Fruit fly (Drosophila melanogaster) whole organism, embryonic: ENCODE results near the gene pps.

Experiments used
- CG10267 ChIP-seq: fragments of 200-800 bp; sonication (Bioruptor generic); optimal IDR thresholded peaks from 2 replicates; lab custom pipeline; 2018; ENCODE audit warnings: missing biosample characterization, mild to moderate bottlenecking, missing genetic modification characterization, moderate library complexity
- CG12236 ChIP-seq: fragments of 200-800 bp; sonication (Bioruptor generic); optimal IDR thresholded peaks from 2 replicates; lab custom pipeline; 2016; ENCODE audit warnings: missing biosample characterization, missing genetic modification characterization
- CG12391 ChIP-seq: fragments of 200-800 bp; sonication (Bioruptor generic); optimal IDR thresholded peaks from 3 replicates; lab custom pipeline; 2018; ENCODE audit warnings: missing biosample characterization, mild to moderate bottlenecking, missing genetic modification characterization, moderate library complexity
- CG12744 ChIP-seq: fragments of 200-800 bp; sonication (Bioruptor generic); optimal IDR thresholded peaks from 2 replicates; lab custom pipeline; 2016; ENCODE audit warnings: missing biosample characterization, missing genetic modification characterization
- CG13775 ChIP-seq: fragments of 200-800 bp; sonication (Bioruptor generic); optimal IDR thresholded peaks from 3 replicates; lab custom pipeline; 2017; ENCODE audit warnings: missing biosample characterization, mild to moderate bottlenecking, missing genetic modification characterization
- CG14667 ChIP-seq: fragments of 200-800 bp; sonication (Bioruptor generic); IDR thresholded peaks from 2 replicates; pipeline ENCODE4 v1.3.6; 2022; ENCODE audit warnings: missing biosample characterization, missing genetic modification characterization
- CG15514 ChIP-seq: fragments of 200-800 bp; sonication (Bioruptor generic); optimal IDR thresholded peaks from 3 replicates; lab custom pipeline; 2017; ENCODE audit warnings: missing biosample characterization, missing genetic modification characterization, mild to moderate bottlenecking, moderate library complexity, missing genetic modification reagents
- CG1603 ChIP-seq: fragments of 200-800 bp; sonication (Bioruptor generic); optimal IDR thresholded peaks from 2 replicates; lab custom pipeline; 2019; ENCODE audit warnings: missing biosample characterization, mild to moderate bottlenecking, missing genetic modification characterization, moderate library complexity
- CG17328 ChIP-seq: fragments of 200-800 bp; sonication (Bioruptor generic); IDR thresholded peaks from 2 replicates; pipeline ENCODE4 v1.3.6; 2022; ENCODE audit warnings: missing biosample characterization, missing genetic modification characterization
- CG17359 ChIP-seq: fragments of 200-800 bp; sonication (Bioruptor generic); optimal IDR thresholded peaks from 3 replicates; lab custom pipeline; 2018; ENCODE audit warnings: missing biosample characterization, mild to moderate bottlenecking, missing genetic modification characterization, moderate library complexity
- CG30431 ChIP-seq: fragments of 200-800 bp; sonication (Bioruptor generic); optimal IDR thresholded peaks from 2 replicates; lab custom pipeline; 2017; ENCODE audit warnings: missing biosample characterization, missing genetic modification characterization
- CG3065 ChIP-seq: fragments of 200-800 bp; sonication (Bioruptor generic); optimal IDR thresholded peaks from 2 replicates; lab custom pipeline; 2016; ENCODE audit warnings: missing biosample characterization, missing genetic modification characterization
- CG4617 ChIP-seq: fragments of 200-800 bp; sonication (Bioruptor generic); optimal IDR thresholded peaks from 3 replicates; lab custom pipeline; 2016; ENCODE audit warnings: missing biosample characterization, missing genetic modification characterization, borderline replicate concordance
- CG6765 ChIP-seq: fragments of 200-800 bp; sonication (Bioruptor generic); optimal IDR thresholded peaks from 3 replicates; lab custom pipeline; 2017; ENCODE audit warnings: missing biosample characterization, mild to moderate bottlenecking, missing genetic modification characterization
- CG8089 ChIP-seq: fragments of 200-800 bp; sonication (Bioruptor generic); optimal IDR thresholded peaks from 3 replicates; lab custom pipeline; 2016; ENCODE audit warnings: missing biosample characterization, missing genetic modification characterization
- CG8281 ChIP-seq: fragments of 200-800 bp; sonication (Bioruptor generic); optimal IDR thresholded peaks from 2 replicates; lab custom pipeline; 2018; ENCODE audit warnings: missing biosample characterization, mild to moderate bottlenecking, missing genetic modification characterization, moderate library complexity
- CG8388 ChIP-seq: fragments of 200-800 bp; sonication (Bioruptor generic); optimal IDR thresholded peaks from 2 replicates; lab custom pipeline; 2019; ENCODE audit warnings: missing biosample characterization, mild to moderate bottlenecking, missing genetic modification characterization, moderate library complexity
- CG9817 ChIP-seq: fragments of 200-800 bp; sonication (Bioruptor generic); optimal IDR thresholded peaks from 2 replicates; lab custom pipeline; 2018; ENCODE audit warnings: missing biosample characterization, mild to moderate bottlenecking, missing genetic modification characterization, moderate library complexity
- Chrac-16 ChIP-seq: fragments of 200-800 bp; sonication (Bioruptor generic); optimal IDR thresholded peaks from 3 replicates; lab custom pipeline; 2016; ENCODE audit warnings: missing biosample characterization, missing genetic modification characterization
- H15 ChIP-seq: fragments of 200-800 bp; sonication (Bioruptor generic); IDR thresholded peaks from 3 replicates; pipeline ENCODE4 v1.3.6; 2022; ENCODE audit warnings: missing biosample characterization, missing genetic modification characterization
- Hr3 ChIP-seq: fragments of 200-800 bp; sonication (Bioruptor generic); optimal IDR thresholded peaks from 3 replicates; lab custom pipeline; 2016; ENCODE audit warnings: missing biosample characterization, missing genetic modification characterization
- Mrtf ChIP-seq: fragments of 200-800 bp; sonication (Bioruptor generic); IDR thresholded peaks from 3 replicates; pipeline ENCODE4 v1.3.6; 2022; ENCODE audit warnings: missing biosample characterization, missing genetic modification characterization
- NFAT ChIP-seq: fragments of 200-800 bp; sonication (Bioruptor generic); IDR thresholded peaks from 2 replicates; pipeline ENCODE4 v1.3.6; 2022; ENCODE audit warnings: missing biosample characterization, missing genetic modification characterization
- Nf-YB ChIP-seq: fragments of 200-800 bp; sonication (Bioruptor generic); optimal IDR thresholded peaks from 3 replicates; lab custom pipeline; 2019; ENCODE audit warnings: missing biosample characterization, mild to moderate bottlenecking, missing genetic modification characterization, moderate library complexity
- Oli ChIP-seq: fragments of 200-800 bp; sonication (Bioruptor generic); optimal IDR thresholded peaks from 2 replicates; lab custom pipeline; 2018; ENCODE audit warnings: missing biosample characterization, mild to moderate bottlenecking, missing genetic modification characterization, moderate library complexity
- Rfx ChIP-seq: fragments of 200-800 bp; sonication (Bioruptor generic); IDR thresholded peaks from 2 replicates; pipeline ENCODE4 v1.3.6; 2022; ENCODE audit warnings: missing biosample characterization, missing genetic modification characterization
- Rx ChIP-seq: fragments of 200-800 bp; sonication (Bioruptor generic); IDR thresholded peaks from 2 replicates; pipeline ENCODE4 v1.3.6; 2022; ENCODE audit warnings: missing biosample characterization, missing genetic modification characterization
- Side ChIP-seq: fragments of 200-800 bp; sonication (Bioruptor generic); optimal IDR thresholded peaks from 2 replicates; lab custom pipeline; 2016; ENCODE audit warnings: missing biosample characterization, missing genetic modification characterization
- Ssrp ChIP-seq: fragments of 200-800 bp; sonication (Bioruptor generic); optimal IDR thresholded peaks from 2 replicates; lab custom pipeline; 2018; ENCODE audit warnings: missing biosample characterization, mild to moderate bottlenecking, missing genetic modification characterization, moderate library complexity
- ato ChIP-seq: fragments of 200-800 bp; sonication (Bioruptor generic); IDR thresholded peaks from 2 replicates; pipeline ENCODE4 v1.3.6; 2022; ENCODE audit warnings: missing biosample characterization, missing genetic modification characterization; ENCODE audit not compliant: partially characterized antibody
- croc ChIP-seq: fragments of 200-800 bp; sonication (Bioruptor generic); conservative IDR thresholded peaks from 3 replicates; pipeline ENCODE4 v1.3.6; 2022; ENCODE audit warnings: missing biosample characterization, missing genetic modification characterization
- cwo ChIP-seq: fragments of 200-800 bp; sonication (Bioruptor generic); optimal IDR thresholded peaks from 3 replicates; lab custom pipeline; 2017; ENCODE audit warnings: missing biosample characterization, missing genetic modification characterization, mild to moderate bottlenecking, moderate library complexity, missing genetic modification reagents
- dati ChIP-seq: fragments of 200-800 bp; sonication (Bioruptor generic); IDR thresholded peaks from 2 replicates; pipeline ENCODE4 v1.3.6; 2022; ENCODE audit warnings: missing biosample characterization, missing genetic modification characterization
- ems ChIP-seq: fragments of 200-800 bp; sonication (Bioruptor generic); optimal IDR thresholded peaks from 3 replicates; lab custom pipeline; 2016; ENCODE audit warnings: missing biosample characterization, missing genetic modification characterization
- gsb-n ChIP-seq: fragments of 200-800 bp; sonication (Bioruptor generic); optimal IDR thresholded peaks from 3 replicates; lab custom pipeline; 2018; ENCODE audit warnings: missing biosample characterization, mild to moderate bottlenecking, missing genetic modification characterization
- ham ChIP-seq: fragments of 200-800 bp; sonication (Bioruptor generic); IDR thresholded peaks from 2 replicates; pipeline ENCODE4 v1.3.6; 2022; ENCODE audit warnings: missing biosample characterization, missing genetic modification characterization
- insv ChIP-seq, 2 experiments: fragments of 200-800 bp; sonication (Bioruptor generic); optimal IDR thresholded peaks; 3 replicates each; lab custom pipeline; 2016 to 2018; ENCODE audit warnings: missing biosample characterization in 2 of 2, missing genetic modification characterization in 2 of 2
- lilli ChIP-seq: fragments of 200-800 bp; sonication (Bioruptor generic); optimal IDR thresholded peaks from 3 replicates; lab custom pipeline; 2016; ENCODE audit warnings: missing biosample characterization, missing genetic modification characterization
- mirr ChIP-seq: fragments of 200-800 bp; sonication (Bioruptor generic); optimal IDR thresholded peaks from 3 replicates; lab custom pipeline; 2018; ENCODE audit warnings: missing biosample characterization, mild to moderate bottlenecking, missing genetic modification characterization
- phol ChIP-seq: fragments of 200-800 bp; sonication (Bioruptor generic); optimal IDR thresholded peaks from 3 replicates; lab custom pipeline; 2018; ENCODE audit warnings: missing biosample characterization, mild to moderate bottlenecking, missing genetic modification characterization, moderate library complexity
- pum ChIP-seq: fragments of 200-800 bp; sonication (Bioruptor generic); optimal IDR thresholded peaks from 2 replicates; lab custom pipeline; 2016; ENCODE audit warnings: missing biosample characterization, missing genetic modification characterization
- repo ChIP-seq: fragments of 200-800 bp; sonication (Bioruptor generic); optimal IDR thresholded peaks from 2 replicates; lab custom pipeline; 2016; ENCODE audit warnings: missing biosample characterization, missing genetic modification characterization
- sc ChIP-seq, 3 experiments: fragments of >200 bp in 2 of 3; fragments of 200-800 bp in 1 of 3; sonication (Bioruptor generic) in 1 of 3; optimal IDR thresholded peaks; 2 replicates in 2 of 3; 3 replicates in 1 of 3; lab custom pipeline; 2017; ENCODE audit warnings: mild to moderate bottlenecking in 1 of 3, missing biosample characterization in 1 of 3, missing genetic modification characterization in 1 of 3, missing genetic modification reagents in 1 of 3
- sens ChIP-seq: fragments of 200-800 bp; sonication (Bioruptor generic); peaks from one replicate; lab custom pipeline; 2016; ENCODE audit warnings: missing biosample characterization, missing genetic modification characterization
- sug ChIP-seq: fragments of 200-800 bp; optimal IDR thresholded peaks from 2 replicates; lab custom pipeline; 2019; ENCODE audit warnings: missing biosample characterization, mild to moderate bottlenecking, missing genetic modification characterization, moderate library complexity
- tio ChIP-seq: fragments of 200-800 bp; sonication (Bioruptor generic); optimal IDR thresholded peaks from 2 replicates; lab custom pipeline; 2017; ENCODE audit warnings: missing biosample characterization, missing genetic modification characterization, inconsistent platforms
- tx ChIP-seq: fragments of 200-800 bp; sonication (Bioruptor generic); optimal IDR thresholded peaks from 2 replicates; lab custom pipeline; 2016; ENCODE audit warnings: missing biosample characterization, missing genetic modification characterization
- vfl ChIP-seq: fragments of 200-800 bp; sonication (Bioruptor generic); optimal IDR thresholded peaks from 2 replicates; lab custom pipeline; 2016; ENCODE audit warnings: missing biosample characterization, missing genetic modification characterization
- wek ChIP-seq: fragments of 200-800 bp; sonication (Bioruptor generic); optimal IDR thresholded peaks from 3 replicates; lab custom pipeline; 2018; ENCODE audit warnings: missing biosample characterization, mild to moderate bottlenecking, missing genetic modification characterization, moderate library complexity
- zf30C ChIP-seq: fragments of 200-800 bp; sonication (Bioruptor generic); optimal IDR thresholded peaks from 3 replicates; lab custom pipeline; 2018; ENCODE audit warnings: missing biosample characterization, mild to moderate bottlenecking, missing genetic modification characterization
- zfh2 ChIP-seq: fragments of 200-800 bp; sonication (Bioruptor generic); optimal IDR thresholded peaks from 2 replicates; lab custom pipeline; 2016; ENCODE audit warnings: missing biosample characterization, missing genetic modification characterization

Gene pps

dm6 chr3R:12422379-12422975 lies 8.8 kb downstream of the pps start, which contains the start of the genes Scgbeta and CG17202 (continued):
- TF ChIP-seq Rx (GFP tag; lab: Robert Waterston, UW) (no peak), mirr (GFP tag; lab: Kevin White, UChicago) (no peak), Side (GFP tag; lab: Kevin White, UChicago) (peak; percentile 11), tio (GFP tag; lab: Kevin White, UChicago) (no peak), lilli (GFP tag; lab: Kevin White, UChicago) (peak; percentile 49), CG1603 (tag; lab: Kevin White, UChicago) (no peak), Rfx (GFP tag; lab: Robert Waterston, UW) (0 out of 2 replicates have a peak, but pooled peaks have one; percentile 40), CG3065 (no peak), zf30C (GFP tag; lab: Kevin White, UChicago) (no peak), phol (tag; lab: Kevin White, UChicago) (peak; percentile 93), CG12236 (GFP tag; lab: Kevin White, UChicago) (no peak), H15 (GFP tag; lab: Robert Waterston, UW) (no peak), CG6765 (GFP tag; lab: Kevin White, UChicago) (no peak), CG14667 (GFP tag; lab: Robert Waterston, UW) (no peak), Hr3 (GFP tag; lab: Kevin White, UChicago) (no peak), CG15514 (peak; percentile 100), CG17328 (no peak), zfh2 (GFP tag; lab: Kevin White, UChicago) (no peak), sc (optimal IDR thresholded peaks at IDR 0.05; lab: Kevin White, UChicago) (no peak), sc (GFP tag; optimal IDR thresholded peaks at IDR 0.05; lab: Kevin White, UChicago) (no peak), CG13775 (GFP tag; lab: Kevin White, UChicago) (no peak), cwo (GFP tag; lab: Kevin White, UChicago) (no peak), sug (no peak), dati (GFP tag; lab: Robert Waterston, UW) (no peak), Oli (tag; lab: Kevin White, UChicago) (no peak), CG8388 (no peak), tx (GFP tag; lab: Kevin White, UChicago) (no peak), CG12744 (GFP tag; lab: Kevin White, UChicago) (peak; percentile 32), CG4617 (GFP tag; lab: Kevin White, UChicago) (peak; percentile 84), sens (no peak), Mrtf (GFP tag; lab: Robert Waterston, UW) (no peak), ato (no peak), Ssrp (tag; lab: Kevin White, UChicago) (no peak), NFAT (GFP tag; lab: Robert Waterston, UW) (no peak), gsb-n (tag; lab: Kevin White, UChicago) (no peak), CG30431 (no peak), CG8089 (GFP tag; lab: Kevin White, UChicago) (no peak), pum (no peak), CG8281 (tag; lab: Kevin White, UChicago) (no peak), CG9817 (no peak), CG17359 (tag; lab: Kevin White, UChicago) (no peak), ham (GFP tag; lab: Robert Waterston, UW) (no peak), croc (GFP tag; lab: Robert Waterston, UW) (no peak), Chrac-16 (GFP tag; lab: Kevin White, UChicago) (no peak), Nf-YB (GFP tag; lab: Kevin White, UChicago) (no peak), CG10267 (no peak), repo (GFP tag; lab: Kevin White, UChicago) (no peak), ems (GFP tag; lab: Kevin White, UChicago) (no peak), CG12391 (tag; lab: Kevin White, UChicago) (peak; percentile 60), insv (GFP tag; optimal IDR thresholded peaks at IDR 0.05; lab: Kevin White, UChicago) (no peak), wek (GFP tag; lab: Kevin White, UChicago) (no peak), vfl (GFP tag; lab: Kevin White, UChicago) (no peak)
